Fruit fly (Drosophila melanogaster) whole organism, embryonic: Measurements from ENCODE around the gene Mo25.

ENCODE experiments used
- B-H2 ChIP-seq: fragments of 200-800 bp; sonication (Bioruptor generic); optimal IDR thresholded peaks from 2 replicates; lab custom pipeline; 2018; ENCODE audit warnings: missing biosample characterization, mild to moderate bottlenecking, missing genetic modification characterization
- CG10959 ChIP-seq: fragments of 200-800 bp; sonication (Bioruptor generic); IDR thresholded peaks from 2 replicates; pipeline ENCODE4 v1.3.6; 2022; ENCODE audit warnings: missing biosample characterization, missing genetic modification characterization
- CG11093 ChIP-seq: fragments of 200-800 bp; sonication (Bioruptor generic); IDR thresholded peaks from 3 replicates; pipeline ENCODE4 v1.3.6; 2022; ENCODE audit warnings: missing biosample characterization, missing genetic modification characterization
- CG13287 ChIP-seq: fragments of 200-800 bp; sonication (Bioruptor generic); IDR thresholded peaks from 2 replicates; pipeline ENCODE4 v1.3.6; 2022; ENCODE audit warnings: missing biosample characterization, missing genetic modification characterization; ENCODE audit not compliant: partially characterized antibody
- CG13296 ChIP-seq: fragments of 200-800 bp; sonication (Bioruptor generic); optimal IDR thresholded peaks from 3 replicates; lab custom pipeline; 2018; ENCODE audit warnings: missing biosample characterization, mild to moderate bottlenecking, missing genetic modification characterization
- CG15479 ChIP-seq: fragments of 200-800 bp; sonication (Bioruptor generic); optimal IDR thresholded peaks from 3 replicates; lab custom pipeline; 2019; ENCODE audit warnings: missing biosample characterization, mild to moderate bottlenecking, missing genetic modification characterization, moderate library complexity
- CG16779 ChIP-seq: fragments of 200-800 bp; sonication (Bioruptor generic); IDR thresholded peaks from 2 replicates; pipeline ENCODE4 v1.3.6; 2022; ENCODE audit warnings: missing biosample characterization, missing genetic modification characterization
- CG17568 ChIP-seq: fragments of 200-800 bp; sonication (Bioruptor generic); optimal IDR thresholded peaks from 2 replicates; lab custom pipeline; 2018; ENCODE audit warnings: missing biosample characterization, mild to moderate bottlenecking, missing genetic modification characterization, moderate library complexity
- CG17829 ChIP-seq: fragments of 200-800 bp; optimal IDR thresholded peaks from 2 replicates; lab custom pipeline; 2019; ENCODE audit warnings: missing biosample characterization, mild to moderate bottlenecking, missing genetic modification characterization, moderate library complexity
- CG18011 ChIP-seq: fragments of 200-800 bp; sonication (Bioruptor generic); optimal IDR thresholded peaks from 2 replicates; lab custom pipeline; 2017; ENCODE audit warnings: missing biosample characterization, missing genetic modification characterization, mild to moderate bottlenecking, moderate library complexity, missing genotype
- CG18764 ChIP-seq: fragments of 200-800 bp; sonication (Bioruptor generic); optimal IDR thresholded peaks from 3 replicates; lab custom pipeline; 2016; ENCODE audit warnings: missing biosample characterization, missing genetic modification characterization
- CG2712 ChIP-seq: fragments of 200-800 bp; optimal IDR thresholded peaks from 3 replicates; lab custom pipeline; 2019; ENCODE audit warnings: missing biosample characterization, mild to moderate bottlenecking, missing genetic modification characterization, moderate library complexity
- CG31224 ChIP-seq: fragments of 200-800 bp; sonication (Bioruptor generic); IDR thresholded peaks from 2 replicates; pipeline ENCODE4 v1.3.6; 2022; ENCODE audit warnings: missing biosample characterization, missing genetic modification characterization
- CG31365 ChIP-seq: fragments of 200-800 bp; sonication (Bioruptor generic); optimal IDR thresholded peaks from 2 replicates; lab custom pipeline; 2018; ENCODE audit warnings: missing biosample characterization, mild to moderate bottlenecking, missing genetic modification characterization
- CG42726 ChIP-seq: fragments of 200-800 bp; sonication (Bioruptor generic); IDR thresholded peaks from 2 replicates; pipeline ENCODE4 v1.3.6; 2022; ENCODE audit warnings: missing biosample characterization, missing genetic modification characterization; ENCODE audit not compliant: partially characterized antibody
- CG43689 ChIP-seq: fragments of 200-800 bp; sonication (Bioruptor generic); IDR thresholded peaks from 2 replicates; pipeline ENCODE4 v1.3.6; 2022; ENCODE audit warnings: missing biosample characterization, missing genetic modification characterization
- CG4424 ChIP-seq: fragments of 200-800 bp; sonication (Bioruptor generic); optimal IDR thresholded peaks from 3 replicates; lab custom pipeline; 2016; ENCODE audit warnings: missing biosample characterization, missing genetic modification characterization
- CG6689 ChIP-seq: fragments of 200-800 bp; sonication (Bioruptor generic); IDR thresholded peaks from 2 replicates; pipeline ENCODE4 v1.3.6; 2022; ENCODE audit warnings: missing biosample characterization, missing genetic modification characterization
- CG6791 ChIP-seq: fragments of 200-800 bp; sonication (Bioruptor generic); IDR thresholded peaks from 3 replicates; pipeline ENCODE4 v1.3.6; 2022; ENCODE audit warnings: missing biosample characterization, missing genetic modification characterization; ENCODE audit not compliant: partially characterized antibody
- CG7271 ChIP-seq: fragments of 200-800 bp; sonication (Bioruptor generic); optimal IDR thresholded peaks from 2 replicates; lab custom pipeline; 2018; ENCODE audit warnings: missing biosample characterization, mild to moderate bottlenecking, missing genetic modification characterization, moderate library complexity
- CG7839 ChIP-seq: fragments of 200-800 bp; sonication (Bioruptor generic); optimal IDR thresholded peaks from 3 replicates; lab custom pipeline; 2018; ENCODE audit warnings: missing biosample characterization, mild to moderate bottlenecking, missing genetic modification characterization, moderate library complexity
- CG7987 ChIP-seq: fragments of 200-800 bp; sonication (Bioruptor generic); optimal IDR thresholded peaks from 2 replicates; lab custom pipeline; 2018; ENCODE audit warnings: missing biosample characterization, mild to moderate bottlenecking, missing genetic modification characterization, moderate library complexity
- CG8478 ChIP-seq: fragments of >200 bp; optimal IDR thresholded peaks from 2 replicates; lab custom pipeline; 2018
- CG9876 ChIP-seq: fragments of 200-800 bp; sonication (Bioruptor generic); optimal IDR thresholded peaks from 2 replicates; lab custom pipeline; 2016; ENCODE audit warnings: missing biosample characterization, missing genetic modification characterization
- Dek ChIP-seq: fragments of 200-800 bp; sonication (Bioruptor generic); optimal IDR thresholded peaks from 3 replicates; lab custom pipeline; 2019; ENCODE audit warnings: missing biosample characterization, mild to moderate bottlenecking, missing genetic modification characterization, moderate library complexity
- Dip2 ChIP-seq: fragments of 200-800 bp; sonication (Bioruptor generic); IDR thresholded peaks from 2 replicates; pipeline ENCODE4 v1.3.6; 2022; ENCODE audit warnings: missing biosample characterization, missing genetic modification characterization
- Dp ChIP-seq: fragments of 200-800 bp; sonication (Bioruptor generic); optimal IDR thresholded peaks from 2 replicates; lab custom pipeline; 2018; ENCODE audit warnings: missing biosample characterization, mild to moderate bottlenecking, missing genetic modification characterization, moderate library complexity
- Ets65A ChIP-seq: fragments of 200-800 bp; sonication (Bioruptor generic); peaks from one replicate; lab custom pipeline; 2016; ENCODE audit warnings: missing biosample characterization, missing genetic modification characterization
- Fer2 ChIP-seq: fragments of 200-800 bp; sonication (Bioruptor generic); optimal IDR thresholded peaks from 2 replicates; lab custom pipeline; 2018; ENCODE audit warnings: missing biosample characterization, mild to moderate bottlenecking, missing genetic modification characterization, moderate library complexity
- Gug ChIP-seq: fragments of 200-800 bp; sonication (Bioruptor generic); IDR thresholded peaks from 4 replicates; pipeline ENCODE4 v1.3.6; 2022; ENCODE audit warnings: missing biosample characterization, missing genetic modification characterization
- Hr3 ChIP-seq: fragments of 200-800 bp; sonication (Bioruptor generic); optimal IDR thresholded peaks from 3 replicates; lab custom pipeline; 2016; ENCODE audit warnings: missing biosample characterization, missing genetic modification characterization
- Kr ChIP-seq: fragments of 200-800 bp; sonication (Bioruptor generic); optimal IDR thresholded peaks from 2 replicates; lab custom pipeline; 2017; ENCODE audit warnings: missing biosample characterization, mild to moderate bottlenecking, missing genetic modification characterization
- NFAT ChIP-seq: fragments of 200-800 bp; sonication (Bioruptor generic); IDR thresholded peaks from 2 replicates; pipeline ENCODE4 v1.3.6; 2022; ENCODE audit warnings: missing biosample characterization, missing genetic modification characterization
- Spps ChIP-seq: fragments of 200-800 bp; sonication (Bioruptor generic); optimal IDR thresholded peaks from 2 replicates; lab custom pipeline; 2018; ENCODE audit warnings: missing biosample characterization, mild to moderate bottlenecking, missing genetic modification characterization
- Sry-δ ChIP-seq: fragments of 200-800 bp; sonication (Bioruptor generic); optimal IDR thresholded peaks from 2 replicates; lab custom pipeline; 2016; ENCODE audit warnings: missing biosample characterization, missing genetic modification characterization
- Xrp1 ChIP-seq: fragments of 200-800 bp; sonication (Bioruptor generic); IDR thresholded peaks from 2 replicates; pipeline ENCODE4 v1.3.6; 2022; ENCODE audit warnings: missing biosample characterization, missing genetic modification characterization
- abd-A ChIP-seq: fragments of 200-800 bp; sonication (Bioruptor generic); optimal IDR thresholded peaks from 3 replicates; lab custom pipeline; 2019; ENCODE audit warnings: missing biosample characterization, mild to moderate bottlenecking, missing genetic modification characterization, moderate library complexity
- ac ChIP-seq: fragments of 200-800 bp; sonication (Bioruptor generic); optimal IDR thresholded peaks from 3 replicates; lab custom pipeline; 2017; ENCODE audit warnings: missing biosample characterization, mild to moderate bottlenecking, missing genetic modification characterization
- cas ChIP-seq: fragments of 200-800 bp; sonication (Bioruptor generic); IDR thresholded peaks from 2 replicates; pipeline ENCODE4 v1.3.6; 2022; ENCODE audit warnings: missing biosample characterization, missing genetic modification characterization
- crp ChIP-seq, 2 experiments: fragments of 200-800 bp; sonication (Bioruptor generic); optimal IDR thresholded peaks; 2 replicates in 1 of 2; 3 replicates in 1 of 2; lab custom pipeline; 2017; ENCODE audit warnings: missing biosample characterization in 2 of 2, missing genetic modification characterization in 2 of 2, mild to moderate bottlenecking in 1 of 2, moderate library complexity in 1 of 2
- dmrt99B ChIP-seq: fragments of 200-800 bp; sonication (Bioruptor generic); optimal IDR thresholded peaks from 2 replicates; lab custom pipeline; 2018; ENCODE audit warnings: missing biosample characterization, mild to moderate bottlenecking, missing genetic modification characterization, moderate library complexity
- esg ChIP-seq: fragments of 200-800 bp; sonication (Bioruptor generic); conservative IDR thresholded peaks from 2 replicates; pipeline ENCODE4 v1.3.6; 2022; ENCODE audit warnings: missing biosample characterization, missing genetic modification characterization
- fru ChIP-seq: fragments of >200 bp; optimal IDR thresholded peaks from 2 replicates; lab custom pipeline; 2017
- gcm ChIP-seq: fragments of 200-800 bp; sonication (Bioruptor generic); optimal IDR thresholded peaks from 2 replicates; lab custom pipeline; 2019; ENCODE audit warnings: missing biosample characterization, mild to moderate bottlenecking, missing genetic modification characterization, moderate library complexity
- knrl ChIP-seq: fragments of 200-800 bp; sonication (Bioruptor generic); IDR thresholded peaks from 3 replicates; pipeline ENCODE4 v1.3.6; 2022; ENCODE audit warnings: missing biosample characterization, missing genetic modification characterization; ENCODE audit not compliant: partially characterized antibody
- lilli ChIP-seq: fragments of 200-800 bp; sonication (Bioruptor generic); optimal IDR thresholded peaks from 3 replicates; lab custom pipeline; 2016; ENCODE audit warnings: missing biosample characterization, missing genetic modification characterization
- peb ChIP-seq: fragments of 200-800 bp; sonication (Bioruptor generic); IDR thresholded peaks from 2 replicates; pipeline ENCODE4 v1.3.6; 2022; ENCODE audit warnings: missing biosample characterization, missing genetic modification characterization
- sd ChIP-seq: fragments of 200-800 bp; sonication (Bioruptor generic); optimal IDR thresholded peaks from 3 replicates; lab custom pipeline; 2018; ENCODE audit warnings: missing biosample characterization, mild to moderate bottlenecking, missing genetic modification characterization, moderate library complexity
- sim ChIP-seq: fragments of 200-800 bp; sonication (Bioruptor generic); IDR thresholded peaks from 2 replicates; pipeline ENCODE4 v1.3.6; 2022; ENCODE audit warnings: missing biosample characterization, missing genetic modification characterization
- tgo ChIP-seq: fragments of 200-800 bp; sonication (Bioruptor generic); IDR thresholded peaks from 3 replicates; pipeline ENCODE4 v1.3.6; 2022; ENCODE audit warnings: missing biosample characterization, missing genetic modification characterization
- tna ChIP-seq: fragments of 200-800 bp; sonication (Bioruptor generic); IDR thresholded peaks from 2 replicates; pipeline ENCODE4 v1.3.6; 2022; ENCODE audit warnings: missing biosample characterization, missing genetic modification characterization; ENCODE audit not compliant: partially characterized antibody

Mo25 gene

DNA sequence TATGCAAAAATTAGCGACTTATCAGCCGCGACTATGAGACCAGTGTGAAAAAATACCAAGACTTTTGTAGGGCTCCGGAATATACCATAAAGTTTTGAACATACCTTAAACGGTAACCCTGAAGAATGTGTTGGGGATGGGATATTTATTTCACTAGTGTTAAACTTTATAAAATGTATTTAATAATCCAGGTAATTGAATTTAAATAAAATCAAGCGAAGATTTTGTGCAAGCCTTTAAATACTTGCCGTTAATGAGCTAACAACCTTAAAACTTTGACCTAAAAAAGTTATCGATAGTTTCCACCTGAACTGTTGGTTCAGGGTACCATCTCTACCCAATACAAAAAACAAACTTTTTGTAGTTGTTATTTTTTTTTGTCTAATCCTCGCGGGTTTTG lies 3.1 kb downstream of the Mo25 start, which contains the start of gene CG4101 (continued):
- TF ChIP-seq CG10959 (GFP tag; lab: Robert Waterston, UW) (peak; percentile 44), tgo (peak; percentile 80), fru (lab: Kevin White, UChicago) (no peak), CG31224 (peak; percentile 68), CG2712 (peak; percentile 87), crp (GFP tag; optimal IDR thresholded peaks at IDR 0.05; lab: Kevin White, UChicago) (peak in 1 of 2 experiments; percentile 51), CG43689 (GFP tag; lab: Robert Waterston, UW) (no peak), CG16779 (GFP tag; lab: Robert Waterston, UW) (0 out of 2 replicates have a peak, but pooled peaks have one; percentile 13), tna (GFP tag; lab: Robert Waterston, UW) (no peak), sd (tag; lab: Kevin White, UChicago) (peak; percentile 99), CG7271 (tag; lab: Kevin White, UChicago) (peak; percentile 67), peb (GFP tag; lab: Robert Waterston, UW) (peak; percentile 55), CG13296 (GFP tag; lab: Kevin White, UChicago) (peak; percentile 77), CG31365 (peak; percentile 20), Sry-δ (GFP tag; lab: Kevin White, UChicago) (peak; percentile 94), CG8478 (lab: Kevin White, UChicago) (no peak), Gug (peak; percentile 73; the same call in 2 of the 4 replicates), CG7839 (tag; lab: Kevin White, UChicago) (peak; percentile 79), CG15479 (GFP tag; lab: Kevin White, UChicago) (no peak), lilli (GFP tag; lab: Kevin White, UChicago) (peak; percentile 92), ac (GFP tag; lab: Kevin White, UChicago) (no peak), CG7987 (GFP tag; lab: Kevin White, UChicago) (peak; percentile 53), knrl (GFP tag; lab: Robert Waterston, UW) (peak; percentile 80), CG9876 (GFP tag; lab: Kevin White, UChicago) (peak; percentile 68), CG17568 (GFP tag; lab: Kevin White, UChicago) (peak; percentile 74), Dek (peak; percentile 77), CG6689 (GFP tag; lab: Robert Waterston, UW) (peak; percentile 77), Fer2 (tag; lab: Kevin White, UChicago) (peak; percentile 65), sim (GFP tag; lab: Robert Waterston, UW) (no peak), CG6791 (GFP tag; lab: Robert Waterston, UW) (peak; percentile 52; the same call in 1 of the 3 replicates), Hr3 (peak; percentile 83), CG11093 (GFP tag; lab: Robert Waterston, UW) (peak; percentile 68; the same call in 2 of the 3 replicates), Ets65A (GFP tag; lab: Kevin White, UChicago) (peak; percentile 96), CG42726 (GFP tag; lab: Robert Waterston, UW) (peak; percentile 45; the same call in 1 of the 2 replicates), Xrp1 (GFP tag; lab: Robert Waterston, UW) (peak; percentile 85), Spps (tag; lab: Kevin White, UChicago) (peak; percentile 25), NFAT (GFP tag; lab: Robert Waterston, UW) (peak; percentile 81), CG13287 (peak; percentile 92), Dip2 (GFP tag; lab: Robert Waterston, UW) (no peak), esg (GFP tag; lab: Robert Waterston, UW) (peak; percentile 74), B-H2 (peak; percentile 91), cas (peak; percentile 63; the same call in 1 of the 2 replicates), CG4424 (GFP tag; lab: Kevin White, UChicago) (peak; percentile 72), gcm (peak; percentile 73), Dp (peak; percentile 39), CG17829 (peak; percentile 76), Kr (GFP tag; lab: Kevin White, UChicago) (no peak), dmrt99B (peak; percentile 72), CG18011 (peak; percentile 65), abd-A (tag; lab: Kevin White, UChicago) (no peak), CG18764 (peak; percentile 52)
